Worm (Caenorhabditis elegans) whole organism, young adult: ENCODE data around the gene cht-5.
A peak's percentile ranks its signal among the peaks of the same experiment; 100 is the strongest.

Experiments used
- B0035.1 ChIP-seq: sonication (generic microtip); optimal IDR thresholded peaks from 2 replicates; lab custom pipeline; 2016; ENCODE audit warnings: missing genetic modification characterization, mild to moderate bottlenecking, missing compliant biosample characterization, missing genotype, missing genetic modification reagents
- D2030.7 ChIP-seq: fragments of 200-800 bp; sonication (Bioruptor generic); IDR thresholded peaks from 2 replicates; pipeline ENCODE4 v1.3.6; 2022; ENCODE audit warnings: missing genetic modification reagents, missing genetic modification characterization, missing compliant biosample characterization
- F39B2.1 ChIP-seq: fragments of 200-800 bp; sonication (Bioruptor generic); IDR thresholded peaks from 2 replicates; pipeline ENCODE4 v1.3.6; 2022; ENCODE audit warnings: missing genetic modification reagents, missing genetic modification characterization, missing compliant biosample characterization
- F49E8.2 ChIP-seq: sonication (generic microtip); optimal IDR thresholded peaks from 3 replicates; lab custom pipeline; 2017; ENCODE audit warnings: missing genetic modification characterization, mild to moderate bottlenecking, missing compliant biosample characterization, antibody characterized with exemption, moderate library complexity; ENCODE audit not compliant: insufficient read depth
- F55B11.4 ChIP-seq: sonication (generic microtip); optimal IDR thresholded peaks from 2 replicates; lab custom pipeline; 2016; ENCODE audit warnings: missing compliant biosample characterization, missing genetic modification characterization, borderline replicate concordance; ENCODE audit not compliant: insufficient read depth
- F57C9.4 ChIP-seq: sonication (generic microtip); optimal IDR thresholded peaks from 2 replicates; lab custom pipeline; 2017; ENCODE audit warnings: mild to moderate bottlenecking, missing genetic modification characterization, missing compliant biosample characterization
- Y53G8AR.9 ChIP-seq: fragments of 200-800 bp; sonication (Bioruptor generic); conservative IDR thresholded peaks from 2 replicates; pipeline ENCODE4 v1.3.6; 2022; ENCODE audit warnings: missing genetic modification reagents, missing genetic modification characterization, missing compliant biosample characterization
- Y56A3A.18 ChIP-seq: fragments of 200-800 bp; sonication (Bioruptor generic); IDR thresholded peaks from 2 replicates; pipeline ENCODE4 v1.3.6; 2022; ENCODE audit warnings: missing genetic modification reagents, missing genetic modification characterization, missing compliant biosample characterization
- attf-6 ChIP-seq: fragments of 200-800 bp; sonication (Bioruptor generic); IDR thresholded peaks from 2 replicates; pipeline ENCODE4 v1.3.6; 2022; ENCODE audit warnings: missing genetic modification reagents, missing genetic modification characterization, missing compliant biosample characterization
- ceh-40 ChIP-seq: fragments of 200-800 bp; sonication (Bioruptor generic); IDR thresholded peaks from 2 replicates; pipeline ENCODE4 v1.3.6; 2022; ENCODE audit warnings: missing genetic modification characterization, missing compliant biosample characterization
- egrh-3 ChIP-seq: fragments of 200-800 bp; sonication (Bioruptor generic); IDR thresholded peaks from 2 replicates; pipeline ENCODE4 v1.3.6; 2022; ENCODE audit warnings: missing genetic modification reagents, missing genetic modification characterization, missing compliant biosample characterization
- ekl-4 ChIP-seq: fragments of 200-800 bp; sonication (Bioruptor generic); IDR thresholded peaks from 2 replicates; pipeline ENCODE4 v1.3.6; 2022; ENCODE audit warnings: missing genetic modification reagents, missing genetic modification characterization, missing compliant biosample characterization
- hsf-1 ChIP-seq: fragments of 200-800 bp; sonication (Bioruptor generic); IDR thresholded peaks from 2 replicates; pipeline ENCODE4 v1.3.6; 2022; ENCODE audit warnings: missing genetic modification reagents, missing genetic modification characterization, missing compliant biosample characterization
- let-526 ChIP-seq: fragments of 200-800 bp; sonication (Bioruptor generic); IDR thresholded peaks from 2 replicates; pipeline ENCODE4 v1.3.6; 2022; ENCODE audit warnings: missing genetic modification reagents, missing genetic modification characterization, missing compliant biosample characterization
- let-607 ChIP-seq, 2 experiments: fragments of 200-800 bp in 1 of 2; sonication (Bioruptor generic) in 1 of 2; sonication (generic microtip) in 1 of 2; optimal IDR thresholded peaks; 2 replicates each; lab custom pipeline; 2016 to 2018; ENCODE audit warnings: mild to moderate bottlenecking in 2 of 2, missing compliant biosample characterization in 2 of 2, missing genetic modification characterization in 2 of 2, moderate library complexity in 2 of 2, missing genotype in 1 of 2
- lin-26 ChIP-seq: fragments of 200-800 bp; sonication (Bioruptor generic); IDR thresholded peaks from 2 replicates; pipeline ENCODE4 v1.3.6; 2022; ENCODE audit warnings: missing genetic modification reagents, missing genetic modification characterization, missing compliant biosample characterization
- lin-35 ChIP-seq, 3 experiments: fragments of 150-350 bp in 2 of 3; sonication (generic microtip) in 1 of 3; optimal IDR thresholded peaks; 2 replicates each; lab custom pipeline; 2014 to 2018; ENCODE audit warnings: missing biosample characterization in 3 of 3, missing genetic modification characterization in 3 of 3, missing genetic modification reagents in 3 of 3
- lir-1 ChIP-seq: fragments of 200-800 bp; sonication (Bioruptor generic); conservative IDR thresholded peaks from 2 replicates; pipeline ENCODE4 v1.3.6; 2022; ENCODE audit warnings: missing genetic modification reagents, missing genetic modification characterization, missing compliant biosample characterization
- lsy-27 ChIP-seq: sonication (generic microtip); optimal IDR thresholded peaks from 2 replicates; lab custom pipeline; 2017; ENCODE audit warnings: missing genetic modification characterization, mild to moderate bottlenecking, missing compliant biosample characterization, antibody characterized with exemption, missing genotype, borderline replicate concordance; ENCODE audit not compliant: insufficient read depth
- madf-3 ChIP-seq: fragments of 200-800 bp; sonication (Bioruptor generic); IDR thresholded peaks from 2 replicates; pipeline ENCODE4 v1.3.6; 2022; ENCODE audit warnings: missing genetic modification reagents, missing genetic modification characterization, missing compliant biosample characterization
- madf-6 ChIP-seq: fragments of 200-800 bp; sonication (Bioruptor generic); IDR thresholded peaks from 2 replicates; pipeline ENCODE4 v1.3.6; 2022; ENCODE audit warnings: missing genetic modification reagents, missing genetic modification characterization, missing compliant biosample characterization
- mcd-1 ChIP-seq: fragments of 200-800 bp; sonication (Bioruptor generic); IDR thresholded peaks from 2 replicates; pipeline ENCODE4 v1.3.6; 2022; ENCODE audit warnings: missing genetic modification reagents, missing genetic modification characterization, missing compliant biosample characterization
- mel-28 ChIP-seq: sonication (generic microtip); optimal IDR thresholded peaks from 2 replicates; lab custom pipeline; 2016; ENCODE audit warnings: borderline replicate concordance, mild to moderate bottlenecking, missing genetic modification characterization, missing compliant biosample characterization
- pbrm-1 ChIP-seq: fragments of 200-800 bp; sonication (Bioruptor generic); IDR thresholded peaks from 2 replicates; pipeline ENCODE4 v1.3.6; 2022; ENCODE audit warnings: missing genetic modification reagents, missing genetic modification characterization, missing compliant biosample characterization
- rcor-1 ChIP-seq: fragments of 200-800 bp; sonication (Bioruptor generic); IDR thresholded peaks from 2 replicates; pipeline ENCODE4 v1.3.6; 2022; ENCODE audit warnings: missing genetic modification reagents, missing genetic modification characterization, missing compliant biosample characterization
- snpc-3.4 ChIP-seq: sonication (generic microtip); optimal IDR thresholded peaks from 2 replicates; lab custom pipeline; 2017; ENCODE audit warnings: missing genetic modification characterization, mild to moderate bottlenecking, missing compliant biosample characterization, antibody characterized with exemption, moderate library complexity, missing genotype, missing genetic modification reagents
- snpc-4 ChIP-seq, 5 experiments: fragments of 150-350 bp in 1 of 5; sonication (generic microtip) in 4 of 5; optimal IDR thresholded peaks; 2 replicates each; lab custom pipeline; 2014 to 2018; ENCODE audit warnings: missing genetic modification characterization in 5 of 5, missing biosample characterization in 3 of 5, antibody characterized with exemption in 2 of 5, mild to moderate bottlenecking in 2 of 5, missing compliant biosample characterization in 2 of 5, missing genotype in 2 of 5, moderate library complexity in 2 of 5, missing genetic modification reagents in 1 of 5
- tbp1 ChIP-seq: fragments of 200-800 bp; sonication (Bioruptor generic); optimal IDR thresholded peaks from 2 replicates; lab custom pipeline; 2018; ENCODE audit warnings: mild to moderate bottlenecking, missing genetic modification characterization, missing compliant biosample characterization
- zfh-2 ChIP-seq: fragments of 200-800 bp; sonication (Bioruptor generic); conservative IDR thresholded peaks from 2 replicates; pipeline ENCODE4 v1.3.6; 2022; ENCODE audit warnings: missing genetic modification reagents, missing genetic modification characterization, missing compliant biosample characterization

Gene cht-5

DNA sequence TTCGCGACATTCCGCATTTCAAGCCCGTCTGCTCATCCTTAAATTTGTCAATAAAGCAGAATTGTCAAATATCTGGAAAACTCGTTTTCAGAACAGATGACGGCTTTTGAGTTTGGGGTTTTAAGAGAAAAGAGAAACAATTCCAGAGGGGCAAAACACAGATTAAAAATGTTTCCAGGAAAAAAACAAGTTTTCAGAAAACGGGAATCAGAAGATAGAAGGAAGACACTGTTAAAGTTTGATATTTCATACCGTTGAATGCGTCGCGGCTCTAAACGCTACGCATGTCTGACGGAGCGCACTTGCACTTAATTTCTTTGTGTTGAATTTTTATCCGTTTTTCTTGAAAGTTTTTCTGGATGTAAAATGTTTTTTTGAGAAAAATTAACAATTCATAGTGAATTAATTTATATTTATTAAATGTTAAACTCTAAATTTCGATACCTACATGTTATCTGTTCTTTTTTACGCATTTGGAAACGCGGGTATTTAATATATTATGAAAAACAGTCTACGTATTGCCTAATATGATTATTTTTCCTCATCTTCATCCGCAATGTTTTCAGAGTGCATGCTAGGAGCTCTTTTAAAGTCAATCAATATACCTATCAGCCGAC is 19.8 kb downstream of the cht-5 start, which contains the start of the genes C08B6.18, wdr-20 and C08B6.8:
C08B6.18 (minus strand) TSS at position 51 of the 617 bp plus-strand sequence.
wdr-20 (minus strand) TSS at position 82 of the 617 bp plus-strand sequence.
C08B6.8 (plus strand) TSS at position 567 of the 617 bp plus-strand sequence.
- no peak for TF ChIP-seq lin-26 (GFP tag; lab: Robert Waterston, UW)
- TF ChIP-seq F55B11.4 (tag; lab: Kevin White, UChicago): no peak
- no peak for TF ChIP-seq F49E8.2
- peak; percentile 89 for TF ChIP-seq madf-3 (GFP tag; lab: Robert Waterston, UW)
- no peak for TF ChIP-seq snpc-4 (GFP tag; optimal IDR thresholded peaks at IDR 0.05; lab: Kevin White, UChicago)
- peak in 1 of 4 experiments; percentile 35 for TF ChIP-seq snpc-4 (tag; optimal IDR thresholded peaks at IDR 0.05; lab: Kevin White, UChicago)
- TF ChIP-seq B0035.1: no peak

DNA sequence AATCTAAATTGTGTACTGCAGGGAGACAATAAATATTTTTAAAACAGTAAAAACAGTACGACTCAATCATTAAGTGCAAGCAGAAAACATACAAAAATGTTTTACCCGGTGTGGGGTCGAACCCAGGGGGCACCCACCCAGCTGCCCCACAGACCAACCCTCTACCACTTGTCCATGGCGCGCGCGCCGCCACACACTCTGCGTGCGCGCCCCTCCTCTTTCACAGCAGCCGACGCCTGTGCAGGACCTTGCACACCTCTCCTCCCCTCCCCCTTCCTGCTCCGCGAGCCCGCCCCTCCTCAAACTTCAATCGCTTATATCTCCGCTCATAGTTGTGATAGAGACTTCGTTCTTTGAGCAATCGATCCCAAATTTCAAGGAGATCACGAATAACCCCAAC is 22.2 kb downstream of the cht-5 start:
- peak; percentile 99 for TF ChIP-seq egrh-3 (GFP tag; lab: Robert Waterston, UW)

DNA sequence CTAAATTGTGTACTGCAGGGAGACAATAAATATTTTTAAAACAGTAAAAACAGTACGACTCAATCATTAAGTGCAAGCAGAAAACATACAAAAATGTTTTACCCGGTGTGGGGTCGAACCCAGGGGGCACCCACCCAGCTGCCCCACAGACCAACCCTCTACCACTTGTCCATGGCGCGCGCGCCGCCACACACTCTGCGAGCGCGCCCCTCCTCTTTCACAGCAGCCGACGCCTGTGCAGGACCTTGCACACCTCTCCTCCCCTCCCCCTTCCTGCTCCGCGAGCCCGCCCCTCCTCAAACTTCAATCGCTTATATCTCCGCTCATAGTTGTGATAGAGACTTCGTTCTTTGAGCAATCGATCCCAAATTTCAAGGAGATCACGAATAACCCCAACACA is 24.2 kb downstream of the cht-5 start:
- TF ChIP-seq lin-26 (GFP tag; lab: Robert Waterston, UW): peak; percentile 99
- TF ChIP-seq rcor-1 (GFP tag; lab: Robert Waterston, UW): peak; percentile 63
- TF ChIP-seq madf-3 (GFP tag; lab: Robert Waterston, UW): peak; percentile 88
- peak; percentile 55; the same call in 1 of the 2 replicates for TF ChIP-seq madf-6
- TF ChIP-seq pbrm-1 (GFP tag; lab: Robert Waterston, UW): peak; percentile 92
- TF ChIP-seq egrh-3 (GFP tag; lab: Robert Waterston, UW): peak; percentile 99
- TF ChIP-seq attf-6: peak; percentile 71
- TF ChIP-seq D2030.7 (GFP tag; lab: Robert Waterston, UW): peak; percentile 51
- TF ChIP-seq mcd-1: 0 out of 2 replicates have a peak, but pooled peaks have one; percentile 33
- 0 out of 2 replicates have a peak, but pooled peaks have one; percentile 59 for TF ChIP-seq ekl-4
- TF ChIP-seq hsf-1 (GFP tag; lab: Robert Waterston, UW): peak; percentile 41; the same call in 1 of the 2 replicates
- 0 out of 2 replicates have a peak, but pooled peaks have one; percentile 37 for TF ChIP-seq F39B2.1
- 0 out of 2 replicates have a peak, but pooled peaks have one; percentile 38 for TF ChIP-seq Y53G8AR.9 (GFP tag; lab: Robert Waterston, UW)

DNA sequence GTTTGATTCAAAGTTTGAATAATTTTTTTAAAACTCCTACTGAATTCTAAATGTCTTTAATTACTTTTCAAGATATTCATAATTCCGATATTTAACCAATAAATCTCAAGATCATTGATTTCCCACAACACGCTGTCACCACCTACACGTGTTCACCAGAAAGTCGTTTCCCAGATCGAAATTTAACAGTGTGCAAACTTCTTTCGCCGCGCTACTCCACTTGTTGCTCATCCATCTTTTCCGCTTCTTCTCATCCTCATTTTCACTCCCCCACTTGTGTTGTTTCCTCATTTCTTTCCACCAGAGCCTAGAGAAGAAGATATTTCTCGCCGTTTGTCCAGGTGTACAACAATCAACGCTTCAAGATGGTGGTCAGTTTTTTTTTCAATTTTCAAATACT is 31.2 kb downstream of the cht-5 start, which contains the start of gene C51E3.9:
C51E3.9 (plus strand) TSS at position 301 of the 400 bp plus-strand sequence.
- TF ChIP-seq mcd-1 (no peak), lsy-27 (tag; lab: Kevin White, UChicago) (no peak), zfh-2 (no peak), F57C9.4 (tag; lab: Kevin White, UChicago) (no peak), snpc-3.4 (tag; lab: Kevin White, UChicago) (no peak)

DNA sequence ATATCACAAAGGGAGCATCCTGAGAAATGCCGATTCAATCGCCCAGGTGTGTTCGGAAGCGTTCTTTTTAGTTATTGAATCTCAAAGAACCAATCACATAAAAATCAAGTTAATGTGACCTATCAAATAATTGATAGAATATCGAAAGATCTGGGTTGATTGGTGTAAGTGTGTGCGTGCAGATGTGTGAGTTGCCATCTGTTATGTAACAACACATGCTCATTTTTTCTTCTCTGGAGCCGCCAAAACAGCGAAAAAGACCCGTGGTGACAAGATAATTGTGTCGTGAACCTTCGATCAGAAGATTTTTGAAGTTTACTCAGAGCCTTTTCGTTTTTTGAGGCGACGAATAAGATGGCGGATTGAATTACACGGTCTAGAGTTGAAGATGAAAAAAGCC is 32.4 kb downstream of the cht-5 start:
- no peak for TF ChIP-seq D2030.7 (GFP tag; lab: Robert Waterston, UW)

DNA sequence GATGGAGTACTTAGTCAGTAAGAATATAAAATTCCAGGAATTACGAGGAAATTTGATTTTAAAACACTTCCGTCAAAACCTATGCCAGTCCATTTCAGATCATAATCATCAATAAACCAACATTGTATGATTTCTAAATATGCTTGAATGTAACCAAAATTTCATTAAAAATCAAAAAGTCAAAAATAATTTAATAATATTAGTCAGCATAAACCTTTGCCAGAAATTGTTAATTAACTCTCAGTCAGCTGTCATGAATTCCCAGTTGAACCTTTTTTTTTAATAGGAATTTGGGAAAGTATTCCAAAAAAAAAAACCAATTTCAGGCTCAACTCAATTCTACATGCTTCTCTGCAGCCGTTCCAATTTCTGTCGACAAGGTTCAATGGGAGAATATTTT is 33.9 kb downstream of the cht-5 start, which contains the start of gene srsx-26:
srsx-26 (plus strand) TSS at position 301 of the 400 bp plus-strand sequence.
- no peak for TF ChIP-seq mcd-1
- TF ChIP-seq hsf-1 (GFP tag; lab: Robert Waterston, UW): no peak
- no peak for TF ChIP-seq Y53G8AR.9 (GFP tag; lab: Robert Waterston, UW)
- TF ChIP-seq mel-28 (tag; lab: Kevin White, UChicago): no peak
- TF ChIP-seq D2030.7 (GFP tag; lab: Robert Waterston, UW): no peak
- TF ChIP-seq, all 124 proteins: peak for 0

DNA sequence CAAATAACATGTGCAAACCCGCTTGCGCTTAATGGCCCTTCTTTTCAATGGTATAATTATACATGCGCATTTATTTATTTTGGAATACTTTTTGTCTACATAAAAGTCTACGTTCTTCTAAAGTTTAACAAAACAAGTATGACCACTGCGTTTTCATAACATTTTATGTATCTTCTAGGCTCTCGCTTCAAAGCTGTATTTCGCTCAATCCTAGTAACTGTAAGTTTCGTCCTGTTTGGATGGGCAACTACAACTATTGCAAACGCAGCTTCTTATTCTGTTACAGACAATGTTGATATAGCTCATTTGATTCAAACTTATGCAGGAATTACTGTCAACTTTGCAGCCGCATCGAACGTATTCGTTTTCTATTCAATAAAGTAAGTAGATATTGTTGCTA is 35.3 kb downstream of the cht-5 start, which contains the start of gene srsx-27:
srsx-27 (plus strand) TSS at position 301 of the 400 bp plus-strand sequence.
- no peak for TF ChIP-seq zfh-2
- TF ChIP-seq tbp1 (GFP tag; lab: Kevin White, UChicago): no peak
- TF ChIP-seq ekl-4: no peak
- no peak for TF ChIP-seq let-607 (tag; optimal IDR thresholded peaks at IDR 0.05; lab: Kevin White, UChicago)
- no peak for TF ChIP-seq rcor-1 (GFP tag; lab: Robert Waterston, UW)
- TF ChIP-seq Y56A3A.18 (GFP tag; lab: Robert Waterston, UW): no peak
- TF ChIP-seq Y53G8AR.9 (GFP tag; lab: Robert Waterston, UW): no peak
- TF ChIP-seq ceh-40: no peak
- TF ChIP-seq let-526 (GFP tag; lab: Robert Waterston, UW): no peak
- TF ChIP-seq snpc-3.4 (tag; lab: Kevin White, UChicago): no peak
- TF ChIP-seq snpc-4 (GFP tag; optimal IDR thresholded peaks at IDR 0.05; lab: Kevin White, UChicago): no peak
- no peak for TF ChIP-seq snpc-4 (tag; optimal IDR thresholded peaks at IDR 0.05; lab: Kevin White, UChicago)
- no peak for TF ChIP-seq lin-35 (GFP tag; optimal IDR thresholded peaks at IDR 0.05; lab: Kevin White, UChicago)
- no peak for TF ChIP-seq lir-1 (GFP tag; lab: Robert Waterston, UW)
- TF ChIP-seq, all 124 proteins: peak for 0
